Worm (Caenorhabditis elegans): ENCODE measurements around the gene iglr-2.

The iglr-2 gene

DNA sequence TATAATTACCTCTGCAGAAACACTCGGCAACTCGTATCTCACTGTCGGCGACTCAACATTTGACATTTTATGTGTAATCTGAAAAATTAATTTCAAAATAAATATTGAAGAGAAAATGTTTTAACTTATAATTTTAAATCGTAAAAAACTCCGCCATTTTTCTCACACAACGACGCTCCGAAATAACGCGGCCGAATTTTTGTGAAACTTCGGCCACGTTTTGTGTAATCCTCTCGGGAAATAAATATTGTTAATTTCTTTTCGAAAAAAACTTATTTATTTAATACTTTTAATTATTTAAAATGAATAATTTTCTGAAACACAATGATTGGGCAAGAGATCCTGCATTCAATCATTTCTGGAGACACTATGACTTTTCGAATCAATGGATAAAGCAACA, 23.8 kb downstream of the iglr-2 start, which contains the start of the genes F10E9.7 and F10E9.5 (continued):
- peak; percentile 61; the same call in 1 of the 2 replicates for TF ChIP-seq Y67H2A.10 (GFP tag; conservative IDR thresholded peaks at IDR 0.05)
- no peak for TF ChIP-seq pbrm-1 (GFP tag; IDR thresholded peaks at IDR 0.05)
- no peak for TF ChIP-seq pha-4 (tag; optimal IDR thresholded peaks at IDR 0.05)
- TF ChIP-seq atf-7 (tag; optimal IDR thresholded peaks at IDR 0.05): peak; percentile 76
- TF ChIP-seq bed-2 (GFP tag; IDR thresholded peaks at IDR 0.05): peak; percentile 62; the same call in 1 of the 2 replicates
- no peak for TF ChIP-seq hlh-26 (GFP tag; conservative IDR thresholded peaks at IDR 0.05)
- peak; percentile 88 for TF ChIP-seq ztf-25 (GFP tag; IDR thresholded peaks at IDR 0.05)
- TF ChIP-seq ztf-18 (tag; optimal IDR thresholded peaks at IDR 0.05): peak; percentile 22
- TF ChIP-seq akir-1 (GFP tag; optimal IDR thresholded peaks at IDR 0.05): no peak
- TF ChIP-seq madf-6 (GFP tag; IDR thresholded peaks at IDR 0.05): peak; percentile 75
- TF ChIP-seq madf-10 (tag; optimal IDR thresholded peaks at IDR 0.05): peak; percentile 83
- TF ChIP-seq nhr-179 (tag; optimal IDR thresholded peaks at IDR 0.05): no peak
- TF ChIP-seq Y95B8A.8 (GFP tag; IDR thresholded peaks at IDR 0.05): no peak
- no peak for TF ChIP-seq mxl-1 (tag; optimal IDR thresholded peaks at IDR 0.05)
- no peak for TF ChIP-seq die-1 (tag; optimal IDR thresholded peaks at IDR 0.05)
- TF ChIP-seq lsl-1 (GFP tag; optimal IDR thresholded peaks at IDR 0.05): peak; percentile 58
- TF ChIP-seq Y53G8AR.9 (GFP tag; conservative IDR thresholded peaks at IDR 0.05): 0 out of 2 replicates have a peak, but pooled peaks have one; percentile 40
- TF ChIP-seq madf-8 (GFP tag; conservative IDR thresholded peaks at IDR 0.05): peak; percentile 52
- no peak for TF ChIP-seq cebp-2 (GFP tag; IDR thresholded peaks at IDR 0.05)
- peak; percentile 13 for TF ChIP-seq F22D6.2 (tag; optimal IDR thresholded peaks at IDR 0.05)
- peak; percentile 21 for TF ChIP-seq somi-1 (GFP tag; optimal IDR thresholded peaks at IDR 0.05)
- TF ChIP-seq nhr-120 (GFP tag; IDR thresholded peaks at IDR 0.05): no peak
- TF ChIP-seq attf-6 (GFP tag; IDR thresholded peaks at IDR 0.05): no peak
- no peak for TF ChIP-seq mes-4 (tag; optimal IDR thresholded peaks at IDR 0.05)
- TF ChIP-seq ztf-22 (GFP tag; optimal IDR thresholded peaks at IDR 0.05): no peak
- TF ChIP-seq ama-1 (optimal IDR thresholded peaks at IDR 0.05): no peak
- TF ChIP-seq ama-1 (GFP tag; optimal IDR thresholded peaks at IDR 0.05): no peak
- TF ChIP-seq ccch-3 (GFP tag; optimal IDR thresholded peaks at IDR 0.05): peak; percentile 82
- TF ChIP-seq ZK185.1 (tag; optimal IDR thresholded peaks at IDR 0.05; ENCODE audit: poor library complexity, severe bottlenecking): peak; percentile 96
- no peak for TF ChIP-seq F55B11.4 (tag; optimal IDR thresholded peaks at IDR 0.05; ENCODE audit: borderline replicate concordance, insufficient read depth)
- TF ChIP-seq C17E4.6 (GFP tag; IDR thresholded peaks at IDR 0.05): no peak
- TF ChIP-seq sptf-2 (GFP tag; optimal IDR thresholded peaks at IDR 0.05): no peak
- no peak for TF ChIP-seq nfya-1 (tag; optimal IDR thresholded peaks at IDR 0.05; ENCODE audit: borderline replicate concordance, insufficient read depth)
- no peak for TF ChIP-seq tbx-9 (tag; optimal IDR thresholded peaks at IDR 0.05; ENCODE audit: borderline replicate concordance)
- TF ChIP-seq F33H1.4 (GFP tag; IDR thresholded peaks at IDR 0.05): peak; percentile 68
- peak; percentile 89 for TF ChIP-seq ztf-28 (GFP tag; IDR thresholded peaks at IDR 0.05)
- peak; percentile 85 for TF ChIP-seq K12H6.12 (tag; optimal IDR thresholded peaks at IDR 0.05)
- no peak for TF ChIP-seq ztf-3 (GFP tag; optimal IDR thresholded peaks at IDR 0.05)
- no peak for TF ChIP-seq F49E8.2 (tag; optimal IDR thresholded peaks at IDR 0.05; ENCODE audit: insufficient read depth)
- TF ChIP-seq T07F8.4 (tag; optimal IDR thresholded peaks at IDR 0.05): no peak
- no peak for TF ChIP-seq B0336.3 (GFP tag; IDR thresholded peaks at IDR 0.05)
- peak; percentile 56; the same call in 1 of the 2 replicates for TF ChIP-seq nfyb-1 (GFP tag; IDR thresholded peaks at IDR 0.05)

All from whole organism, young adult.